Fruit fly (Drosophila melanogaster) whole organism, prepupa: ENCODE results near the gene dmrt11E.
A peak's percentile ranks its signal among the peaks of the same experiment; 100 is the strongest.

Source experiments
- CG10631 ChIP-seq: fragments of 200-800 bp; sonication (Bioruptor generic); optimal IDR thresholded peaks from 2 replicates; lab custom pipeline; 2016; ENCODE audit warnings: missing biosample characterization, missing genetic modification characterization
- CG11294 ChIP-seq: fragments of 200-800 bp; sonication (Bioruptor generic); IDR thresholded peaks from 2 replicates; pipeline ENCODE4 v1.3.6; 2022; ENCODE audit warnings: missing biosample characterization, missing genetic modification characterization
- CG11762 ChIP-seq: fragments of 200-800 bp; sonication (Bioruptor generic); optimal IDR thresholded peaks from 3 replicates; lab custom pipeline; 2016; ENCODE audit warnings: missing biosample characterization, missing genetic modification characterization; ENCODE audit not compliant: insufficient read depth
- CG15336 ChIP-seq: fragments of 200-800 bp; sonication (Bioruptor generic); IDR thresholded peaks from 2 replicates; pipeline ENCODE4 v1.3.6; 2022; ENCODE audit warnings: missing biosample characterization, missing genetic modification characterization
- CG1621 ChIP-seq: fragments of 200-800 bp; sonication (Bioruptor generic); optimal IDR thresholded peaks from 3 replicates; lab custom pipeline; 2018; ENCODE audit warnings: missing biosample characterization, mild to moderate bottlenecking, missing genetic modification characterization
- CG16779 ChIP-seq: fragments of 200-800 bp; sonication (Bioruptor generic); optimal IDR thresholded peaks from 3 replicates; lab custom pipeline; 2017; ENCODE audit warnings: missing biosample characterization, mild to moderate bottlenecking, missing genetic modification characterization
- CG3032 ChIP-seq: fragments of 200-800 bp; optimal IDR thresholded peaks from 2 replicates; lab custom pipeline; 2019; ENCODE audit warnings: missing biosample characterization, mild to moderate bottlenecking, missing genetic modification characterization, moderate library complexity
- CG31627 ChIP-seq: fragments of 200-800 bp; sonication (Bioruptor generic); optimal IDR thresholded peaks from 3 replicates; lab custom pipeline; 2016; ENCODE audit warnings: missing biosample characterization, missing genetic modification characterization
- CG32006 ChIP-seq: fragments of 200-800 bp; sonication (Bioruptor generic); optimal IDR thresholded peaks from 3 replicates; lab custom pipeline; 2017; ENCODE audit warnings: missing biosample characterization, mild to moderate bottlenecking, missing genetic modification characterization
- CG34406 ChIP-seq: fragments of 200-800 bp; sonication (Bioruptor generic); optimal IDR thresholded peaks from 3 replicates; lab custom pipeline; 2016; ENCODE audit warnings: missing biosample characterization, missing genetic modification characterization
- CG3919 ChIP-seq: fragments of 200-800 bp; sonication (Bioruptor generic); optimal IDR thresholded peaks from 3 replicates; lab custom pipeline; 2016; ENCODE audit warnings: missing biosample characterization, missing genetic modification characterization
- CG4318 ChIP-seq: fragments of 200-800 bp; sonication (Bioruptor generic); optimal IDR thresholded peaks from 3 replicates; lab custom pipeline; 2017; ENCODE audit warnings: missing biosample characterization, mild to moderate bottlenecking, missing genetic modification characterization
- CG6163 ChIP-seq: fragments of 200-800 bp; sonication (Bioruptor generic); IDR thresholded peaks from 3 replicates; pipeline ENCODE4 v1.3.6; 2022; ENCODE audit warnings: missing biosample characterization, missing genetic modification characterization
- CG6276 ChIP-seq: fragments of 200-800 bp; sonication (Bioruptor generic); optimal IDR thresholded peaks from 2 replicates; lab custom pipeline; 2017; ENCODE audit warnings: missing biosample characterization, mild to moderate bottlenecking, missing genetic modification characterization
- CG6808 ChIP-seq: fragments of 200-800 bp; sonication (Bioruptor generic); optimal IDR thresholded peaks from 3 replicates; lab custom pipeline; 2017; ENCODE audit warnings: missing biosample characterization, missing genetic modification characterization, mild to moderate bottlenecking, moderate library complexity, missing genetic modification reagents
- CG7368 ChIP-seq: fragments of 200-800 bp; sonication (Bioruptor generic); optimal IDR thresholded peaks from 3 replicates; lab custom pipeline; 2016; ENCODE audit warnings: missing biosample characterization, missing genetic modification characterization
- CG8119 ChIP-seq: fragments of 200-800 bp; sonication (Bioruptor generic); IDR thresholded peaks from 3 replicates; pipeline ENCODE4 v1.3.6; 2022; ENCODE audit warnings: missing biosample characterization, missing genetic modification characterization
- CG8319 ChIP-seq: fragments of 200-800 bp; sonication (Bioruptor generic); optimal IDR thresholded peaks from 3 replicates; lab custom pipeline; 2016; ENCODE audit warnings: missing biosample characterization, missing genetic modification characterization
- CG8632 ChIP-seq: fragments of 200-800 bp; sonication (Bioruptor generic); optimal IDR thresholded peaks from 3 replicates; lab custom pipeline; 2016; ENCODE audit warnings: missing biosample characterization, missing genetic modification characterization
- Eip75B ChIP-seq: fragments of 200-800 bp; sonication (Bioruptor generic); optimal IDR thresholded peaks from 3 replicates; lab custom pipeline; 2016; ENCODE audit warnings: missing biosample characterization, missing genetic modification characterization
- Eip78C ChIP-seq: fragments of 200-800 bp; sonication (Bioruptor generic); peaks from one replicate; lab custom pipeline; 2016; ENCODE audit warnings: missing biosample characterization, missing genetic modification characterization
- Eip93F ChIP-seq: fragments of 200-800 bp; sonication (Bioruptor generic); optimal IDR thresholded peaks from 2 replicates; lab custom pipeline; 2016; ENCODE audit warnings: missing biosample characterization, mild to moderate bottlenecking, missing genetic modification characterization
- Ets21C ChIP-seq: fragments of 200-800 bp; sonication (Bioruptor generic); optimal IDR thresholded peaks from 3 replicates; lab custom pipeline; 2016; ENCODE audit warnings: missing biosample characterization, missing genetic modification characterization
- Hr38 ChIP-seq: sonication (Bioruptor generic); optimal IDR thresholded peaks from 2 replicates; lab custom pipeline; 2016; ENCODE audit warnings: missing biosample characterization, missing genetic modification characterization
- Lpt ChIP-seq: fragments of 200-800 bp; sonication (Bioruptor generic); optimal IDR thresholded peaks from 3 replicates; lab custom pipeline; 2016; ENCODE audit warnings: missing biosample characterization, missing genetic modification characterization
- Smox ChIP-seq: fragments of 200-800 bp; sonication (Bioruptor generic); optimal IDR thresholded peaks from 3 replicates; lab custom pipeline; 2016; ENCODE audit warnings: missing biosample characterization, missing genetic modification characterization
- Sox102F ChIP-seq: fragments of 200-800 bp; sonication (Bioruptor generic); optimal IDR thresholded peaks from 2 replicates; lab custom pipeline; 2016; ENCODE audit warnings: missing biosample characterization, mild to moderate bottlenecking, missing genetic modification characterization
- Sox14 ChIP-seq: fragments of 200-800 bp; sonication (Bioruptor generic); optimal IDR thresholded peaks from 3 replicates; lab custom pipeline; 2016; ENCODE audit warnings: missing biosample characterization, missing genetic modification characterization
- Sox15 ChIP-seq: fragments of 200-800 bp; sonication (Bioruptor generic); optimal IDR thresholded peaks from 3 replicates; lab custom pipeline; 2016; ENCODE audit warnings: missing biosample characterization, missing genetic modification characterization
- achi ChIP-seq: fragments of 200-800 bp; sonication (Bioruptor generic); optimal IDR thresholded peaks from 3 replicates; lab custom pipeline; 2016; ENCODE audit warnings: missing biosample characterization, missing genetic modification characterization
- acj6 ChIP-seq: fragments of 200-800 bp; sonication (Bioruptor generic); optimal IDR thresholded peaks from 3 replicates; lab custom pipeline; 2016; ENCODE audit warnings: missing biosample characterization, missing genetic modification characterization
- cyc ChIP-seq: fragments of 200-800 bp; sonication (Bioruptor generic); optimal IDR thresholded peaks from 3 replicates; lab custom pipeline; 2016; ENCODE audit warnings: missing biosample characterization, missing genetic modification characterization
- dac ChIP-seq: fragments of 200-800 bp; sonication (Bioruptor generic); optimal IDR thresholded peaks from 2 replicates; lab custom pipeline; 2017; ENCODE audit warnings: missing biosample characterization, mild to moderate bottlenecking, missing genetic modification characterization
- dsx ChIP-seq: fragments of 200-800 bp; optimal IDR thresholded peaks from 3 replicates; lab custom pipeline; 2019; ENCODE audit warnings: missing biosample characterization, mild to moderate bottlenecking, missing genetic modification characterization, moderate library complexity; ENCODE audit not compliant: poor library complexity, severe bottlenecking
- esn ChIP-seq: fragments of 200-800 bp; sonication (Bioruptor generic); optimal IDR thresholded peaks from 2 replicates; lab custom pipeline; 2016; ENCODE audit warnings: missing biosample characterization, mild to moderate bottlenecking, missing genetic modification characterization, moderate library complexity
- fd59A ChIP-seq: fragments of 200-800 bp; sonication (Bioruptor generic); optimal IDR thresholded peaks from 2 replicates; lab custom pipeline; 2017; ENCODE audit warnings: missing biosample characterization, mild to moderate bottlenecking, missing genetic modification characterization, missing genetic modification reagents
- fd85E ChIP-seq: fragments of 200-800 bp; sonication (Bioruptor generic); optimal IDR thresholded peaks from 3 replicates; lab custom pipeline; 2016; ENCODE audit warnings: missing biosample characterization, missing genetic modification characterization
- lz ChIP-seq: fragments of 200-800 bp; sonication (Bioruptor generic); optimal IDR thresholded peaks from 3 replicates; lab custom pipeline; 2016; ENCODE audit warnings: missing biosample characterization, missing genetic modification characterization
- net ChIP-seq: fragments of 200-800 bp; sonication (Bioruptor generic); optimal IDR thresholded peaks from 3 replicates; lab custom pipeline; 2016; ENCODE audit warnings: missing biosample characterization, missing genetic modification characterization
- pdm3 ChIP-seq: fragments of 200-800 bp; sonication (Bioruptor generic); optimal IDR thresholded peaks from 3 replicates; lab custom pipeline; 2016; ENCODE audit warnings: missing biosample characterization, missing genetic modification characterization
- salr ChIP-seq, 2 experiments: fragments of 200-800 bp; sonication (Bioruptor generic); optimal IDR thresholded peaks; 3 replicates each; lab custom pipeline; 2016 to 2018; ENCODE audit warnings: missing biosample characterization in 2 of 2, missing genetic modification characterization in 2 of 2, mild to moderate bottlenecking in 1 of 2
- spab ChIP-seq: fragments of 200-800 bp; sonication (Bioruptor generic); optimal IDR thresholded peaks from 2 replicates; lab custom pipeline; 2017; ENCODE audit warnings: missing biosample characterization, mild to moderate bottlenecking, missing genetic modification characterization, missing genetic modification reagents
- ss ChIP-seq, 2 experiments: fragments of 200-800 bp; sonication (Bioruptor generic); optimal IDR thresholded peaks; 2 replicates in 1 of 2; 3 replicates in 1 of 2; lab custom pipeline; 2017 to 2018; ENCODE audit warnings: mild to moderate bottlenecking in 2 of 2, missing biosample characterization in 2 of 2, missing genetic modification characterization in 2 of 2, moderate library complexity in 1 of 2
- topi ChIP-seq: fragments of 200-800 bp; sonication (Bioruptor generic); optimal IDR thresholded peaks from 3 replicates; lab custom pipeline; 2016; ENCODE audit warnings: missing biosample characterization, missing genetic modification characterization

Gene dmrt11E

DNA sequence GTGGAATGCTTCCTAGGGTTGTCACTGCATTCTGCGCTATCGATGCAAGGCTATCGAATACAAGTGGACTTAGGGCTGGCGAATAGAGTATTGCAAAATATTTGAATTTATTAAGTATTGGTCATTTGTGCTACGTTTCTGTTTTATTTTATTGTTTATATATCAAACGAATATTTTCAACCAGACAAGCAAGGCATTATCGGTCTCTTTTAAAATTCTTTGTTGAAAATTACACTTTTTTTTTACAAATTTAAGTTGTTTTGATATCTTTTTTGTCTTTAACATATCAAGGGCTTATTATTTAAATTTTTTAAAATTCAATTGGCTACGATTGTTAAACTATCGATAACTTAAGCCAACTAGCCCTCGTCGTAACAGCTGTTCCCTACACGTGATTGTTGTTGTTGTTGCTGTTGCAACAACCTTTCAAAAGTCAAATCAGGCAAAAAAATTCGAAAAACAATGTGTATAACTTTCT is 19.4 kb downstream of the dmrt11E start, which contains the start of the genes Ype and CG1662 (continued):
- peak; percentile 61 for TF ChIP-seq CG4318 (GFP tag; lab: Kevin White, UChicago)
- peak; percentile 70 for TF ChIP-seq Smox (GFP tag; lab: Kevin White, UChicago)
- TF ChIP-seq CG7368 (GFP tag; lab: Kevin White, UChicago): peak; percentile 34
- TF ChIP-seq fd59A (GFP tag; lab: Kevin White, UChicago): peak; percentile 43
- peak; percentile 32 for TF ChIP-seq net (GFP tag; lab: Kevin White, UChicago)
- TF ChIP-seq CG6163 (GFP tag; lab: Robert Waterston, UW): 0 out of 3 replicates have a peak, but pooled peaks have one; percentile 31
- peak; percentile 38 for TF ChIP-seq CG8319 (GFP tag; lab: Kevin White, UChicago)
- TF ChIP-seq Eip93F: peak; percentile 13
- peak; percentile 69 for TF ChIP-seq CG3919 (GFP tag; lab: Kevin White, UChicago)
- peak; percentile 66 for TF ChIP-seq Sox15 (GFP tag; lab: Kevin White, UChicago)
- TF ChIP-seq CG32006 (GFP tag; lab: Kevin White, UChicago): peak; percentile 75
- TF ChIP-seq dsx (GFP tag; lab: Kevin White, UChicago): peak; percentile 63
- peak; percentile 78 for TF ChIP-seq CG31627 (GFP tag; lab: Kevin White, UChicago)
- TF ChIP-seq CG6276 (GFP tag; lab: Kevin White, UChicago): no peak
- peak; percentile 58 for TF ChIP-seq CG15336 (GFP tag; lab: Robert Waterston, UW)
- peak; percentile 34; the same call in 1 of the 3 replicates for TF ChIP-seq CG8119 (GFP tag; lab: Robert Waterston, UW)
- peak; percentile 52 for TF ChIP-seq Sox14 (GFP tag; lab: Kevin White, UChicago)
- TF ChIP-seq ss (GFP tag; optimal IDR thresholded peaks at IDR 0.05; lab: Kevin White, UChicago): peak in 1 of 2 experiments; percentile 71
- peak; percentile 81 for TF ChIP-seq esn (GFP tag; lab: Kevin White, UChicago)
- peak; percentile 71 for TF ChIP-seq topi (GFP tag; lab: Kevin White, UChicago)
- peak; percentile 38 for TF ChIP-seq CG1621
- TF ChIP-seq Lpt (GFP tag; lab: Kevin White, UChicago): peak; percentile 41
- peak; percentile 76 for TF ChIP-seq CG3032 (tag; lab: Kevin White, UChicago)
- TF ChIP-seq achi (GFP tag; lab: Kevin White, UChicago): peak; percentile 66
- TF ChIP-seq CG10631 (GFP tag; lab: Kevin White, UChicago): peak; percentile 78
- peak; percentile 13 to 59 for TF ChIP-seq salr (GFP tag; optimal IDR thresholded peaks at IDR 0.05; lab: Kevin White, UChicago)
- peak; percentile 55 for TF ChIP-seq CG6808 (GFP tag; lab: Kevin White, UChicago)
- peak; percentile 87 for TF ChIP-seq Eip78C

DNA sequence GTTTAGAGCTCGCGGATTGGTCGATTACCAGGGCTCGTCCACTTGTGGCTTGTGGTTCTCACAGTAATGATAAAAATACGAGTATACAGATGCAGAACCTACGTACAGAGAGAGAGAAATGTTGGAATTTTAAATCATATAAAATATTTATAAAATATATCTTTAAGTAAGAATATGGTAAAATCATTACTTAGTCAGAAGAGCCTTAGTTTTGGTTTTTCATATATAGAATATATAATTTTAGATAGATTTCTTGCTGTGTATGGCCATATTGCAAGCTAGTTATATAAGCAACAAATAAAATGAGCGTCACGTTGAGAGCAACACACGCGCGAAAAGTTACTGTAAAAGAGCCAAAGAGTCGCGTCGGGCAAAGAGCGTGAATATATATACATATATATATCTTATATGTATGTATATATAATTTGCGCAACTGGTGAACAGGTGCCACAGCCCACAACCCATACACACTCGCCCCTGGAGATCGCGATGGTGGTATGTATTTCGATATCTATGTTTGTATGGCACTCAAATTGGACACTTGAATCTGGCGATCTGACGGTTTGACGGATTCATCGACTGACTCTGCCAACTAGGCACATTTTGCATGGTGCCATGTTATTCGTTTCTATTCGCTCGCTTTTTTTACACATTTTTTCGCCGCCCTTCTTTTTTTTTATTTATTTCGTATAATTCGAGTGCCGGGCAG is 22.6 kb downstream of the dmrt11E start:
- TF ChIP-seq CG6163 (GFP tag; lab: Robert Waterston, UW) (peak; percentile 84), CG1621 (no peak), CG8632 (GFP tag; lab: Kevin White, UChicago) (peak; percentile 50), salr (GFP tag; optimal IDR thresholded peaks at IDR 0.05; lab: Kevin White, UChicago) (peak in 1 of 2 experiments; percentile 29), Ets21C (GFP tag; lab: Kevin White, UChicago) (no peak), CG3032 (tag; lab: Kevin White, UChicago) (peak; percentile 74), pdm3 (GFP tag; lab: Kevin White, UChicago) (peak; percentile 24), CG8319 (GFP tag; lab: Kevin White, UChicago) (peak; percentile 20), lz (peak; percentile 2), Lpt (GFP tag; lab: Kevin White, UChicago) (peak; percentile 63), Sox102F (GFP tag; lab: Kevin White, UChicago) (no peak), spab (GFP tag; lab: Kevin White, UChicago) (peak; percentile 9), Smox (GFP tag; lab: Kevin White, UChicago) (no peak), achi (GFP tag; lab: Kevin White, UChicago) (peak; percentile 66), dsx (GFP tag; lab: Kevin White, UChicago) (peak; percentile 72), CG11294 (GFP tag; lab: Robert Waterston, UW) (peak; percentile 80), esn (GFP tag; lab: Kevin White, UChicago) (peak; percentile 40), Hr38 (no peak), Sox15 (GFP tag; lab: Kevin White, UChicago) (no peak), Eip75B (GFP tag; lab: Kevin White, UChicago) (no peak), CG8119 (GFP tag; lab: Robert Waterston, UW) (peak; percentile 85), dac (GFP tag; lab: Kevin White, UChicago) (no peak), CG16779 (peak; percentile 11), CG11762 (no peak), acj6 (GFP tag; lab: Kevin White, UChicago) (peak; percentile 43), net (GFP tag; lab: Kevin White, UChicago) (peak; percentile 37), CG4318 (GFP tag; lab: Kevin White, UChicago) (no peak), topi (GFP tag; lab: Kevin White, UChicago) (peak; percentile 28), CG34406 (GFP tag; lab: Kevin White, UChicago) (peak; percentile 59), cyc (GFP tag; lab: Kevin White, UChicago) (peak; percentile 20), fd85E (GFP tag; lab: Kevin White, UChicago) (no peak), CG3919 (GFP tag; lab: Kevin White, UChicago) (peak; percentile 45), CG32006 (GFP tag; lab: Kevin White, UChicago) (peak; percentile 73)
